Worm (Caenorhabditis elegans) whole organism, L2 larva: Measurements from ENCODE around the gene vha-7.

Source experiments
- F13H6.1 ChIP-seq: sonication (generic microtip); optimal IDR thresholded peaks from 2 replicates; lab custom pipeline; 2016; ENCODE audit warnings: missing genetic modification characterization, missing compliant biosample characterization
- R02D3.7 ChIP-seq: fragments of 150-350 bp; optimal IDR thresholded peaks from 2 replicates; lab custom pipeline; 2014; ENCODE audit warnings: missing biosample characterization, missing genetic modification characterization
- Y55F3AM.14 ChIP-seq: fragments of 200-800 bp; sonication (Bioruptor generic); optimal IDR thresholded peaks from 2 replicates; lab custom pipeline; 2018; ENCODE audit warnings: mild to moderate bottlenecking, missing genetic modification characterization, missing compliant biosample characterization
- ZK546.5 ChIP-seq: sonication (generic microtip); optimal IDR thresholded peaks from 2 replicates; lab custom pipeline; 2017; ENCODE audit warnings: missing biosample characterization, missing genetic modification characterization
- aly-2 ChIP-seq: fragments of 150-350 bp; optimal IDR thresholded peaks from 2 replicates; lab custom pipeline; 2014; ENCODE audit warnings: missing biosample characterization, missing genetic modification characterization
- blmp-1 ChIP-seq: sonication (generic microtip); optimal IDR thresholded peaks from 2 replicates; lab custom pipeline; 2017; ENCODE audit warnings: missing genetic modification characterization, mild to moderate bottlenecking, missing compliant biosample characterization, antibody characterized with exemption, moderate library complexity; ENCODE audit not compliant: insufficient read depth
- ceh-16 ChIP-seq: fragments of 150-350 bp; optimal IDR thresholded peaks from 2 replicates; lab custom pipeline; 2014; ENCODE audit warnings: missing biosample characterization, missing genetic modification characterization
- crh-2 ChIP-seq: sonication (generic microtip); optimal IDR thresholded peaks from 2 replicates; lab custom pipeline; 2017; ENCODE audit warnings: missing biosample characterization, missing genetic modification characterization
- dmd-4 ChIP-seq: sonication (generic microtip); optimal IDR thresholded peaks from 2 replicates; lab custom pipeline; 2017; ENCODE audit warnings: missing biosample characterization, missing genetic modification characterization
- egl-27 ChIP-seq: sonication (generic microtip); optimal IDR thresholded peaks from 3 replicates; lab custom pipeline; 2017; ENCODE audit warnings: missing biosample characterization, missing genetic modification reagents, missing genetic modification characterization
- elt-1 ChIP-seq: fragments of 150-350 bp; optimal IDR thresholded peaks from 2 replicates; lab custom pipeline; 2014; ENCODE audit warnings: missing biosample characterization, missing genetic modification characterization
- fos-1 ChIP-seq: fragments of 150-350 bp; optimal IDR thresholded peaks from 2 replicates; lab custom pipeline; 2014; ENCODE audit warnings: missing biosample characterization, missing genetic modification characterization
- gmeb-1 ChIP-seq: fragments of 150-350 bp; optimal IDR thresholded peaks from 2 replicates; lab custom pipeline; 2014; ENCODE audit warnings: missing biosample characterization, missing genetic modification characterization
- lin-11 ChIP-seq: fragments of 150-350 bp; sonication (generic microtip); optimal IDR thresholded peaks from 2 replicates; lab custom pipeline; 2014; ENCODE audit warnings: missing biosample characterization, missing genetic modification characterization, inconsistent platforms, mixed read lengths
- lin-13 ChIP-seq: fragments of 150-350 bp; optimal IDR thresholded peaks from 2 replicates; lab custom pipeline; 2014; ENCODE audit warnings: missing biosample characterization, missing genetic modification reagents, missing genetic modification characterization
- lin-39 ChIP-seq: fragments of 150-350 bp; optimal IDR thresholded peaks from 2 replicates; lab custom pipeline; 2014; ENCODE audit warnings: missing biosample characterization, missing genetic modification reagents, missing genetic modification characterization
- mab-5 ChIP-seq: fragments of 150-350 bp; optimal IDR thresholded peaks from 2 replicates; lab custom pipeline; 2014; ENCODE audit warnings: missing biosample characterization, missing genetic modification characterization
- mdl-1 ChIP-seq, 2 experiments: fragments of 150-350 bp in 1 of 2; sonication (generic microtip) in 1 of 2; optimal IDR thresholded peaks; 2 replicates each; lab custom pipeline; 2017; ENCODE audit warnings: missing biosample characterization in 2 of 2, missing genetic modification characterization in 2 of 2
- nhr-10 ChIP-seq: sonication (generic microtip); optimal IDR thresholded peaks from 2 replicates; lab custom pipeline; 2017; ENCODE audit warnings: missing biosample characterization, missing genetic modification characterization
- nhr-12 ChIP-seq: fragments of 150-350 bp; optimal IDR thresholded peaks from 2 replicates; lab custom pipeline; 2014; ENCODE audit warnings: missing biosample characterization, missing genetic modification characterization
- nhr-129 ChIP-seq: fragments of 150-350 bp; optimal IDR thresholded peaks from 2 replicates; lab custom pipeline; 2014; ENCODE audit warnings: missing biosample characterization, missing genetic modification characterization
- nhr-21 ChIP-seq: fragments of 150-350 bp; optimal IDR thresholded peaks from 2 replicates; lab custom pipeline; 2014; ENCODE audit warnings: missing biosample characterization, missing genetic modification characterization
- nhr-23 ChIP-seq: fragments of 150-350 bp; optimal IDR thresholded peaks from 2 replicates; lab custom pipeline; 2014; ENCODE audit warnings: missing biosample characterization, missing genetic modification reagents, missing genetic modification characterization
- nhr-237 ChIP-seq: fragments of 150-350 bp; optimal IDR thresholded peaks from 2 replicates; lab custom pipeline; 2014; ENCODE audit warnings: missing biosample characterization, missing genetic modification characterization
- nhr-25 ChIP-seq: fragments of 150-350 bp; sonication (generic microtip); optimal IDR thresholded peaks from 3 replicates; lab custom pipeline; 2014; ENCODE audit warnings: missing biosample characterization, missing genetic modification characterization
- nhr-6 ChIP-seq: fragments of 150-350 bp; optimal IDR thresholded peaks from 2 replicates; lab custom pipeline; 2014; ENCODE audit warnings: missing biosample characterization, missing genetic modification characterization
- nhr-77 ChIP-seq: fragments of 150-350 bp; optimal IDR thresholded peaks from 2 replicates; lab custom pipeline; 2014; ENCODE audit warnings: missing biosample characterization, missing genetic modification characterization
- peb-1 ChIP-seq: fragments of 150-350 bp; optimal IDR thresholded peaks from 2 replicates; lab custom pipeline; 2014; ENCODE audit warnings: missing biosample characterization, missing genetic modification characterization
- sem-4 ChIP-seq: fragments of 150-350 bp; optimal IDR thresholded peaks from 2 replicates; lab custom pipeline; 2014; ENCODE audit warnings: missing biosample characterization, missing genetic modification reagents, missing genetic modification characterization
- sma-3 ChIP-seq: sonication (generic microtip); optimal IDR thresholded peaks from 2 replicates; lab custom pipeline; 2016; ENCODE audit warnings: missing genetic modification reagents, missing genetic modification characterization, missing compliant biosample characterization
- sma-9 ChIP-seq, 2 experiments: fragments of 150-350 bp in 1 of 2; sonication (generic microtip) in 1 of 2; optimal IDR thresholded peaks; 2 replicates each; lab custom pipeline; 2014 to 2016; ENCODE audit warnings: missing genetic modification characterization in 2 of 2, mild to moderate bottlenecking in 1 of 2, missing biosample characterization in 1 of 2, missing compliant biosample characterization in 1 of 2, missing genetic modification reagents in 1 of 2, moderate library complexity in 1 of 2
- unc-39 ChIP-seq: fragments of 150-350 bp; optimal IDR thresholded peaks from 2 replicates; lab custom pipeline; 2014; ENCODE audit warnings: missing biosample characterization, missing genetic modification characterization
- unc-62 ChIP-seq: fragments of 150-350 bp; optimal IDR thresholded peaks from 2 replicates; lab custom pipeline; 2014; ENCODE audit warnings: missing biosample characterization, missing genetic modification reagents, missing genetic modification characterization
- zag-1 ChIP-seq: fragments of 150-350 bp; optimal IDR thresholded peaks from 2 replicates; lab custom pipeline; 2014; ENCODE audit warnings: missing biosample characterization, missing genetic modification characterization
- ztf-1 ChIP-seq: fragments of 200-800 bp; sonication (Bioruptor generic); conservative IDR thresholded peaks from 2 replicates; pipeline ENCODE4 v1.3.6; 2022; ENCODE audit warnings: missing genetic modification characterization, missing compliant biosample characterization
- ztf-4 ChIP-seq: fragments of 150-350 bp; optimal IDR thresholded peaks from 2 replicates; lab custom pipeline; 2014; ENCODE audit warnings: missing biosample characterization, missing genetic modification characterization

vha-7 gene

ce11 chrIV:12684826-12685594 lies 44.7 kb downstream of the vha-7 start:
- no peak for TF ChIP-seq nhr-25
- TF ChIP-seq ceh-16, result no peak
- no peak for TF ChIP-seq R02D3.7 (tag; lab: Kevin White, UChicago)
- TF ChIP-seq elt-1 (tag; lab: Kevin White, UChicago), result no peak
- TF ChIP-seq mdl-1 (tag; optimal IDR thresholded peaks at IDR 0.05; lab: Kevin White, UChicago), result no peak
- no peak for TF ChIP-seq unc-62 (GFP tag; lab: Kevin White, UChicago)
- TF ChIP-seq lin-39 (tag; lab: Kevin White, UChicago), result no peak
- TF ChIP-seq F13H6.1 (tag; lab: Kevin White, UChicago), result no peak
- TF ChIP-seq Y55F3AM.14, result no peak
- TF ChIP-seq nhr-6, result no peak
- TF ChIP-seq nhr-237 (tag; lab: Kevin White, UChicago), result no peak
- TF ChIP-seq nhr-21 (tag; lab: Kevin White, UChicago), result no peak
- TF ChIP-seq peb-1 (tag; lab: Kevin White, UChicago), result no peak
- TF ChIP-seq dmd-4 (tag; lab: Kevin White, UChicago), result no peak
- TF ChIP-seq gmeb-1, result no peak
- no peak for TF ChIP-seq ZK546.5 (tag; lab: Kevin White, UChicago)
- TF ChIP-seq, all 48 proteins: peak for 0

DNA sequence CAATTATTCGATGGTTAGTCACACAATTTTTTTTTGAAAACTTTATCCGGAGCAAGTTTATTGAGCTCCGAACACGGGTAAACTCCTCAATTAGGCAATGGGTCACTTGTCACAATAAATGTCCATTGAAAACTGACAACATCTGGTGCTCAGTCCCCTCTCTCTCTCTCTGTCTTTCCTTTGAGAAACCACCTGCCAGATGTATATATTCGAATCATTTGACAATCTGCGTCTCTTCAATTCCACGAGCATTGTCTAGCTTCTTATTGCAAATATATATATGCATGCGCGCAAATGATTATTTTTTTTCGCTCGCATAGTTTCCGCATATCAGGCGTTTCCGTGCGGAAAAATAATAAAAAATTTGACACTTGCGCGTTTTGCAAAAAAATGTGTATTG lies 45.6 kb downstream of the vha-7 start:
- no peak for TF ChIP-seq sem-4 (tag; lab: Kevin White, UChicago)
- TF ChIP-seq nhr-77 (tag; lab: Kevin White, UChicago), result no peak
- TF ChIP-seq ztf-1 (GFP tag; lab: Robert Waterston, UW), result no peak

ce11 chrIV:12688370-12688769 lies 48.1 kb downstream of the vha-7 start, which contains the start of gene T23B5.3:
Gene T23B5.3 (plus strand): TSS chrIV:12688670.
- TF ChIP-seq nhr-129 (tag; lab: Kevin White, UChicago) (no peak), nhr-23 (tag; lab: Kevin White, UChicago) (no peak), mab-5 (tag; lab: Kevin White, UChicago) (no peak)

- TF ChIP-seq nhr-77 (tag; lab: Kevin White, UChicago) (no peak), crh-2 (tag; lab: Kevin White, UChicago) (no peak)
Observed at ce11 chrIV:12689292-12689691, 49.0 kb downstream of the vha-7 start.

ce11 chrIV:12689709-12690142 lies 49.5 kb downstream of the vha-7 start:
- TF ChIP-seq Y55F3AM.14 (no peak), nhr-12 (no peak), lin-11 (tag; lab: Kevin White, UChicago) (no peak), dmd-4 (tag; lab: Kevin White, UChicago) (no peak), ztf-4 (tag; lab: Kevin White, UChicago) (no peak), nhr-237 (tag; lab: Kevin White, UChicago) (no peak), ZK546.5 (tag; lab: Kevin White, UChicago) (no peak), blmp-1 (tag; lab: Kevin White, UChicago) (no peak), gmeb-1 (no peak), aly-2 (no peak), nhr-25 (no peak), nhr-10 (no peak), elt-1 (tag; lab: Kevin White, UChicago) (no peak), egl-27 (tag; lab: Kevin White, UChicago) (peak; percentile 7), sma-9 (GFP tag; optimal IDR thresholded peaks at IDR 0.05; lab: Kevin White, UChicago) (peak; percentile 33), sma-9 (tag; optimal IDR thresholded peaks at IDR 0.05; lab: Kevin White, UChicago) (no peak), fos-1 (tag; lab: Kevin White, UChicago) (peak; percentile 94), nhr-21 (tag; lab: Kevin White, UChicago) (no peak), crh-2 (tag; lab: Kevin White, UChicago) (peak; percentile 4), nhr-129 (tag; lab: Kevin White, UChicago) (no peak), sma-3 (no peak), zag-1 (tag; lab: Kevin White, UChicago) (no peak), ztf-1 (GFP tag; lab: Robert Waterston, UW) (no peak), lin-13 (GFP tag; lab: Kevin White, UChicago) (no peak), unc-39 (tag; lab: Kevin White, UChicago) (no peak)
